Fruit fly (Drosophila melanogaster): Measurements from ENCODE around the gene Atg8a.

dm6 chrX:10748647-10749046 lies 19.5 kb downstream of the Atg8a start:
- TF ChIP-seq h (optimal IDR thresholded peaks at IDR 0.05) (no peak), insv (optimal IDR thresholded peaks at IDR 0.05) (no peak), Myc (optimal IDR thresholded peaks at IDR 0.05) (no peak), ttk (optimal IDR thresholded peaks at IDR 0.05) (no peak), psq (optimal IDR thresholded peaks at IDR 0.05) (no peak), Sin3A (optimal IDR thresholded peaks at IDR 0.05) (no peak)
